Fruit fly (Drosophila melanogaster) whole organism, wandering third instar larva: ENCODE data around the gene nkt.

Experiments
- Abd-B ChIP-seq: fragments of >200 bp; optimal IDR thresholded peaks from 2 replicates; lab custom pipeline; 2017; ENCODE audit warnings: missing biosample characterization, missing genetic modification characterization
- CG32264 ChIP-seq: fragments of 200-800 bp; sonication (Bioruptor generic); optimal IDR thresholded peaks from 2 replicates; lab custom pipeline; 2016; ENCODE audit warnings: missing biosample characterization, missing genetic modification characterization
- CrebA ChIP-seq: fragments of 200-800 bp; sonication (Bioruptor generic); optimal IDR thresholded peaks from 2 replicates; lab custom pipeline; 2016; ENCODE audit warnings: missing biosample characterization, mild to moderate bottlenecking, missing genetic modification characterization, borderline replicate concordance
- Dif ChIP-seq: fragments of 200-275, 200-300 bp; sonication (Bioruptor generic); optimal IDR thresholded peaks from 2 replicates; lab custom pipeline; 2018; ENCODE audit warnings: missing biosample characterization, missing genetic modification characterization; ENCODE audit not compliant: partially characterized antibody
- HLH106 ChIP-seq: fragments of 200-800 bp; optimal IDR thresholded peaks from 3 replicates; lab custom pipeline; 2019; ENCODE audit warnings: missing biosample characterization, mild to moderate bottlenecking, missing genetic modification characterization, moderate library complexity
- Hnf4 ChIP-seq: fragments of 200-800 bp; sonication (Bioruptor generic); optimal IDR thresholded peaks from 2 replicates; lab custom pipeline; 2016; ENCODE audit warnings: missing biosample characterization, mild to moderate bottlenecking, missing genetic modification characterization
- Hr78 ChIP-seq: fragments of >200 bp; optimal IDR thresholded peaks from 2 replicates; lab custom pipeline; 2017; ENCODE audit warnings: missing biosample characterization, missing genetic modification characterization
- Hr83 ChIP-seq: fragments of 200-300 bp; sonication (Bioruptor generic); optimal IDR thresholded peaks from 2 replicates; lab custom pipeline; 2016; ENCODE audit warnings: missing biosample characterization, mild to moderate bottlenecking, missing genetic modification characterization, moderate library complexity; ENCODE audit not compliant: poor library complexity, severe bottlenecking
- Jra ChIP-seq: sonication (Bioruptor generic); optimal IDR thresholded peaks from 2 replicates; lab custom pipeline; 2016; ENCODE audit warnings: missing biosample characterization, missing genetic modification characterization
- Mio ChIP-seq: sonication (Bioruptor generic); optimal IDR thresholded peaks from 2 replicates; lab custom pipeline; 2016; ENCODE audit warnings: missing biosample characterization, missing genetic modification characterization
- Myc ChIP-seq: fragments of >200 bp; optimal IDR thresholded peaks from 2 replicates; lab custom pipeline; 2017
- N ChIP-seq: fragments of >200 bp; optimal IDR thresholded peaks from 2 replicates; lab custom pipeline; 2018; ENCODE audit warnings: missing biosample characterization, missing external identifiers, missing genetic modification characterization
- OdsH ChIP-seq: fragments of 200-800 bp; sonication (Bioruptor generic); optimal IDR thresholded peaks from 2 replicates; lab custom pipeline; 2016; ENCODE audit warnings: missing biosample characterization, mild to moderate bottlenecking, missing genetic modification characterization
- Rel ChIP-seq, 2 experiments: fragments of 200-800 bp; sonication (Bioruptor generic) in 1 of 2; optimal IDR thresholded peaks; 2 replicates in 1 of 2; 3 replicates in 1 of 2; lab custom pipeline; 2016 to 2019; ENCODE audit warnings: mild to moderate bottlenecking in 2 of 2, missing biosample characterization in 2 of 2, missing genetic modification characterization in 2 of 2, moderate library complexity in 1 of 2
- Sp1 ChIP-seq: fragments of 200-800 bp; sonication (Bioruptor generic); optimal IDR thresholded peaks from 3 replicates; lab custom pipeline; 2019; ENCODE audit warnings: missing biosample characterization, mild to moderate bottlenecking, missing genetic modification characterization, moderate library complexity
- br ChIP-seq: fragments of 200-800 bp; sonication (Bioruptor generic); optimal IDR thresholded peaks from 2 replicates; lab custom pipeline; 2016; ENCODE audit warnings: missing biosample characterization, missing genetic modification characterization
- brk ChIP-seq: fragments of 200-800 bp; sonication (Bioruptor generic); optimal IDR thresholded peaks from 2 replicates; lab custom pipeline; 2016; ENCODE audit warnings: missing biosample characterization, mild to moderate bottlenecking, missing genetic modification characterization
- dl ChIP-seq, 2 experiments: fragments of 175-275, 200-275 bp in 1 of 2; fragments of 200-275 bp in 1 of 2; sonication (Bioruptor generic); optimal IDR thresholded peaks; lab custom pipeline; 2018; ENCODE audit warnings: mild to moderate bottlenecking in 2 of 2, missing biosample characterization in 2 of 2, missing genetic modification characterization in 2 of 2, moderate library complexity in 2 of 2; ENCODE audit not compliant: partially characterized antibody in 2 of 2, insufficient read depth in 1 of 2
- dmrt93B ChIP-seq: fragments of 200-800 bp; sonication (Bioruptor generic); optimal IDR thresholded peaks from 2 replicates; lab custom pipeline; 2018; ENCODE audit warnings: missing biosample characterization, mild to moderate bottlenecking, missing genetic modification characterization
- dsf ChIP-seq: sonication (Bioruptor generic); optimal IDR thresholded peaks from 2 replicates; lab custom pipeline; 2016; ENCODE audit warnings: missing biosample characterization, missing genetic modification characterization, borderline replicate concordance
- foxo ChIP-seq, 2 experiments: fragments of 200-800 bp; sonication (Bioruptor generic); optimal IDR thresholded peaks; 2 replicates in 1 of 2; 3 replicates in 1 of 2; lab custom pipeline; 2016 to 2017; ENCODE audit warnings: missing biosample characterization in 2 of 2, missing genetic modification characterization in 2 of 2
- fru ChIP-seq: fragments of 200-800 bp; sonication (Bioruptor generic); optimal IDR thresholded peaks from 3 replicates; lab custom pipeline; 2016; ENCODE audit warnings: missing biosample characterization, mild to moderate bottlenecking, missing genetic modification characterization
- h ChIP-seq: fragments of 200-800 bp; sonication (Bioruptor generic); optimal IDR thresholded peaks from 3 replicates; lab custom pipeline; 2016; ENCODE audit warnings: missing biosample characterization, mild to moderate bottlenecking, missing genetic modification characterization
- jim ChIP-seq: fragments of 175-275, 200-325 bp; sonication (Bioruptor generic); optimal IDR thresholded peaks from 2 replicates; lab custom pipeline; 2016; ENCODE audit warnings: missing biosample characterization, mild to moderate bottlenecking, missing genetic modification characterization
- lola ChIP-seq: fragments of >200 bp; optimal IDR thresholded peaks from 2 replicates; lab custom pipeline; 2017; ENCODE audit warnings: missing biosample characterization, missing genetic modification characterization
- pan ChIP-seq: fragments of >200 bp; optimal IDR thresholded peaks from 2 replicates; lab custom pipeline; 2017
- psq ChIP-seq: fragments of 200-800 bp; sonication (Bioruptor generic); optimal IDR thresholded peaks from 3 replicates; lab custom pipeline; 2017; ENCODE audit warnings: missing biosample characterization, mild to moderate bottlenecking, missing genetic modification characterization, moderate library complexity
- rgr ChIP-seq: fragments of 200-800 bp; sonication (Bioruptor generic); optimal IDR thresholded peaks from 3 replicates; lab custom pipeline; 2016; ENCODE audit warnings: missing biosample characterization, mild to moderate bottlenecking, missing genetic modification characterization
- sage ChIP-seq: fragments of 200-800 bp; sonication (Bioruptor generic); optimal IDR thresholded peaks from 2 replicates; lab custom pipeline; 2016; ENCODE audit warnings: missing biosample characterization, mild to moderate bottlenecking, missing genetic modification characterization
- sv ChIP-seq: fragments of 200-800 bp; sonication (Bioruptor generic); optimal IDR thresholded peaks from 3 replicates; lab custom pipeline; 2016; ENCODE audit warnings: missing biosample characterization, missing genetic modification characterization
- tai ChIP-seq: sonication (Bioruptor generic); optimal IDR thresholded peaks from 2 replicates; lab custom pipeline; 2016; ENCODE audit warnings: missing biosample characterization, missing genetic modification characterization
- usp ChIP-seq: fragments of >200 bp; optimal IDR thresholded peaks from 2 replicates; lab custom pipeline; 2017; ENCODE audit warnings: missing biosample characterization, missing genetic modification characterization

nkt gene

DNA sequence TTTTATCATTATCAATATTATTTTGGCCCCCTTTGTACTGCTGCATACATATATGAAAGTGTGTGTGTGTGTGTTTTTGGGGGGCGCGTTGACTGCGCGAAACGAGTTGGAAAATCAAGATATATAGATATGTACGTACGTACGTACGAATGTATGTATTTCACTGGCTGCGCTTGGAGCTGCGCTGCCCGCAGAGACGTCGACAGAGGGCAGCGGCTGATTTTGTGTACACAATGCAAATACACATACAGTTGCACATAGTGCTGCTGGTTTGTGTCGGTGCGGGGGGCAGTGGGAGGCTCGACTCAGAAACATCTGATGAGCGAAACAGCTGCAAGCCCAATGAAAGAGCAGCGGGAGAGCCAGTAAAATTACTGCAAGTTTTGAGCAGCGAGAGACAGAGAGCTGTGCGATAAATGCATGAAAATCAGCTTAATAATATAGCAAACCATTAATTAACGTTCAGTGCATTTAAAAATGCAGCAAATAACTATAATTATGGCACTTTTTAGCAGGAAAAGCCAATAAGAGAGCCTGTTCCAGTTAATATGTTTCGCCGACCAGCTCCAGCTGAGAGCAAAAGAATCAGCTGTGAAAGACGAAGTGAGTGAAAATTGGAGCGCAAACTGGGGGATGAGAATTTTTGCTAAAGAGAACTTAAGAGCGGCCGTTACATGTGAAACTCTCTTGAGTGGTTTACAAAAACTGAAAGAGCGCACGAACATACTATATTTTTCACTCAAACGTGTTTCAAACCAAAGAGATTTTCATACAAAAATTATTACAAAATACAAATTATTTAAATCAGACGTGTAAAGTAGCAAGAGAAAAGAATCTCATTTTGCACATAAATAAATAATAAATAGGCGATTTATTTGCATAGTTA, 46.5 kb downstream of the nkt start:
- TF ChIP-seq tai (GFP tag; lab: Kevin White, UChicago) (no peak), dsf (no peak), CrebA (peak; percentile 66), sage (GFP tag; lab: Kevin White, UChicago) (peak; percentile 47), Sp1 (peak; percentile 46), OdsH (peak; percentile 38), Hnf4 (GFP tag; lab: Kevin White, UChicago) (peak; percentile 56), Mio (GFP tag; lab: Kevin White, UChicago) (no peak), CG32264 (GFP tag; lab: Kevin White, UChicago) (no peak), Hr78 (GFP tag; lab: Kevin White, UChicago) (no peak), Dif (peak; percentile 72), N (GFP tag; lab: Kevin White, UChicago) (no peak), Myc (lab: Kevin White, UChicago) (no peak), dmrt93B (no peak), HLH106 (tag; lab: Kevin White, UChicago) (peak; percentile 21), h (GFP tag; lab: Kevin White, UChicago) (peak; percentile 68), lola (GFP tag; lab: Kevin White, UChicago) (no peak), sv (GFP tag; lab: Kevin White, UChicago) (no peak), br (GFP tag; lab: Kevin White, UChicago) (peak; percentile 59), Jra (GFP tag; lab: Kevin White, UChicago) (peak; percentile 26), fru (GFP tag; lab: Kevin White, UChicago) (peak; percentile 93), Hr83 (GFP tag; lab: Kevin White, UChicago) (peak; percentile 90), Abd-B (GFP tag; lab: Kevin White, UChicago) (no peak), jim (GFP tag; lab: Kevin White, UChicago) (no peak), rgr (GFP tag; lab: Kevin White, UChicago) (peak; percentile 65), dl (GFP tag; optimal IDR thresholded peaks at IDR 0.05; lab: Kevin White, UChicago; ENCODE audit: insufficient read depth in 1 of 2, partially characterized antibody in 2 of 2) (peak in 1 of 2 experiments; percentile 34), foxo (GFP tag; optimal IDR thresholded peaks at IDR 0.05; lab: Kevin White, UChicago) (peak in 1 of 2 experiments; percentile 39), brk (GFP tag; lab: Kevin White, UChicago) (peak; percentile 38), Rel (GFP tag; optimal IDR thresholded peaks at IDR 0.05; lab: Kevin White, UChicago) (no peak), Rel (tag; optimal IDR thresholded peaks at IDR 0.05; lab: Kevin White, UChicago) (peak; percentile 53), psq (GFP tag; lab: Kevin White, UChicago) (peak; percentile 52), usp (no peak)

DNA sequence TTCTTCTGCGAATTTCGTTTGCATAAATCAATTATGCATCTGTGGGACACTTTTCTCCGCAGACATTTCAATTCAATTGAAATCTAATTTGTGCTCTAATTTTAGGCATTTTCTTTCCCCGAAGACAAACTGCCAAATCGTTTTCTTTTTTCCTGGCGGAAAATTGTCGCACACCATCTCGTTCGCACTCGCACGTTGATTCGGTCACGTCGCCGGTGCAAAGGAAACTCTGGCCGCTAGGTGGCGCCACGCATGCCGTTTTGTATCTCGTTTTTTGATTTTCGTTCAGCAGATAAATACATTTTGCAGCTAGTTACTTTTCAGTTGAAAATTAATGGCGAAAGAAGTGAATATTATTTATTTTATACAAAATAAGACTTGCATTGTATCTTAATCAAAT, 47.2 kb downstream of the nkt start:
- TF ChIP-seq rgr (GFP tag; lab: Kevin White, UChicago) (no peak), foxo (GFP tag; optimal IDR thresholded peaks at IDR 0.05; lab: Kevin White, UChicago) (no peak), Dif (no peak), h (GFP tag; lab: Kevin White, UChicago) (no peak), pan (lab: Kevin White, UChicago) (no peak), sv (GFP tag; lab: Kevin White, UChicago) (no peak)
